Worm (Caenorhabditis elegans) whole organism, midembryonic: ENCODE measurements around the gene F16B3.2.

Source experiments
- T22C8.4 ChIP-seq: fragments of 200-800 bp; sonication (Bioruptor generic); IDR thresholded peaks from 2 replicates; pipeline ENCODE4 v1.3.6; 2022; ENCODE audit warnings: missing genetic modification characterization, missing compliant biosample characterization
- cog-1 ChIP-seq: sonication (generic microtip); optimal IDR thresholded peaks from 2 replicates; lab custom pipeline; 2016; ENCODE audit warnings: missing genetic modification characterization, missing compliant biosample characterization
- flt-1 ChIP-seq: fragments of 200-800 bp; sonication (Bioruptor generic); IDR thresholded peaks from 2 replicates; pipeline ENCODE4 v1.3.6; 2022; ENCODE audit warnings: missing genetic modification characterization, missing compliant biosample characterization
- klf-2 ChIP-seq: fragments of 200-800 bp; sonication (Bioruptor generic); conservative IDR thresholded peaks from 2 replicates; pipeline ENCODE4 v1.3.6; 2022; ENCODE audit warnings: missing genetic modification reagents, missing genetic modification characterization, missing compliant biosample characterization
- med-1 ChIP-seq: sonication (generic microtip); optimal IDR thresholded peaks from 2 replicates; lab custom pipeline; 2017; ENCODE audit warnings: missing genetic modification characterization, mild to moderate bottlenecking, missing compliant biosample characterization, antibody characterized with exemption, missing genetic modification reagents; ENCODE audit not compliant: insufficient read depth
- ref-1 ChIP-seq: fragments of 200-800 bp; sonication (Bioruptor generic); conservative IDR thresholded peaks from 2 replicates; pipeline ENCODE4 v1.3.6; 2022; ENCODE audit warnings: missing genetic modification reagents, missing genetic modification characterization, missing compliant biosample characterization
- tab-1 ChIP-seq: fragments of 200-800 bp; sonication (Bioruptor generic); IDR thresholded peaks from 2 replicates; pipeline ENCODE4 v1.3.6; 2022; ENCODE audit warnings: missing genetic modification characterization, missing compliant biosample characterization
- ztf-23 ChIP-seq: fragments of 200-800 bp; sonication (Bioruptor generic); IDR thresholded peaks from 2 replicates; pipeline ENCODE4 v1.3.6; 2022; ENCODE audit warnings: missing genetic modification reagents, missing genetic modification characterization, missing compliant biosample characterization
- ztf-29 ChIP-seq: fragments of 200-800 bp; sonication (Bioruptor generic); IDR thresholded peaks from 2 replicates; pipeline ENCODE4 v1.3.6; 2022; ENCODE audit warnings: missing genetic modification reagents, missing genetic modification characterization, missing compliant biosample characterization

Gene F16B3.2

ce11 chrV:1342712-1343111 is 27.8 kb downstream of the F16B3.2 start:
- TF ChIP-seq med-1 (GFP tag; lab: Kevin White, UChicago) (no peak), T22C8.4 (no peak), tab-1 (GFP tag; lab: Robert Waterston, UW) (no peak), ztf-23 (no peak), flt-1 (GFP tag; lab: Robert Waterston, UW) (no peak), cog-1 (tag; lab: Kevin White, UChicago) (no peak), ztf-29 (no peak), klf-2 (GFP tag; lab: Robert Waterston, UW) (no peak), ref-1 (GFP tag; lab: Robert Waterston, UW) (no peak)

- TF ChIP-seq cog-1 (tag; lab: Kevin White, UChicago) (no peak), ztf-29 (no peak), ref-1 (GFP tag; lab: Robert Waterston, UW) (no peak), med-1 (GFP tag; lab: Kevin White, UChicago) (no peak), T22C8.4 (no peak), tab-1 (GFP tag; lab: Robert Waterston, UW) (no peak), flt-1 (GFP tag; lab: Robert Waterston, UW) (no peak), klf-2 (GFP tag; lab: Robert Waterston, UW) (no peak), ztf-23 (no peak)
These were observed 34.9 kb downstream of the F16B3.2 start for ce11 chrV:1349802-1350201.

- no peak for TF ChIP-seq cog-1 (tag; lab: Kevin White, UChicago)
These were observed 36.9 kb downstream of the F16B3.2 start, which contains the start of gene glb-33 for ce11 chrV:1351826-1352225. Gene glb-33, plus strand, starts transcription at chrV:1352126.

- no peak for TF ChIP-seq tab-1 (GFP tag; lab: Robert Waterston, UW)
These were observed 37.4 kb downstream of the F16B3.2 start for ce11 chrV:1352321-1352720.

- no peak for TF ChIP-seq ref-1 (GFP tag; lab: Robert Waterston, UW)
- no peak for TF ChIP-seq tab-1 (GFP tag; lab: Robert Waterston, UW)
- no peak for TF ChIP-seq cog-1 (tag; lab: Kevin White, UChicago)
- no peak for TF ChIP-seq ztf-23
- TF ChIP-seq T22C8.4, result no peak
- TF ChIP-seq klf-2 (GFP tag; lab: Robert Waterston, UW), result no peak
- no peak for TF ChIP-seq med-1 (GFP tag; lab: Kevin White, UChicago)
- TF ChIP-seq flt-1 (GFP tag; lab: Robert Waterston, UW), result no peak
- no peak for TF ChIP-seq ztf-29
These were observed 40.4 kb downstream of the F16B3.2 start for ce11 chrV:1355297-1355696.

ce11 chrV:1358051-1358450 is 43.1 kb downstream of the F16B3.2 start, which contains the start of gene Y75B7AL.2:
Gene Y75B7AL.2, minus strand, starts transcription at chrV:1358151.
- TF ChIP-seq flt-1 (GFP tag; lab: Robert Waterston, UW) (no peak), ref-1 (GFP tag; lab: Robert Waterston, UW) (no peak), med-1 (GFP tag; lab: Kevin White, UChicago) (no peak), T22C8.4 (no peak), klf-2 (GFP tag; lab: Robert Waterston, UW) (no peak), ztf-23 (no peak), cog-1 (tag; lab: Kevin White, UChicago) (no peak), ztf-29 (no peak), tab-1 (GFP tag; lab: Robert Waterston, UW) (no peak)

ce11 chrV:1362027-1362426 is 47.1 kb downstream of the F16B3.2 start:
- TF ChIP-seq med-1 (GFP tag; lab: Kevin White, UChicago), result no peak
- TF ChIP-seq ztf-29, result no peak

- TF ChIP-seq ref-1 (GFP tag; lab: Robert Waterston, UW) (no peak), flt-1 (GFP tag; lab: Robert Waterston, UW) (no peak), klf-2 (GFP tag; lab: Robert Waterston, UW) (no peak), med-1 (GFP tag; lab: Kevin White, UChicago) (no peak), cog-1 (tag; lab: Kevin White, UChicago) (no peak), T22C8.4 (no peak), tab-1 (GFP tag; lab: Robert Waterston, UW) (no peak), ztf-23 (no peak), ztf-29 (no peak)
These were observed 49.4 kb downstream of the F16B3.2 start for ce11 chrV:1364346-1364745.
